Worm (Caenorhabditis elegans): Measurements from ENCODE around the gene F47B10.3.

ce11 chrX:10910716-10911115, 18.7 kb downstream of the F47B10.3 start, which contains the start of gene F47B10.8:
- no peak for TF ChIP-seq unc-39 (tag; optimal IDR thresholded peaks at IDR 0.05)
- no peak for TF ChIP-seq nhr-23 (tag; optimal IDR thresholded peaks at IDR 0.05)

Data from whole organism, L3 larva.